Worm (Caenorhabditis elegans) whole organism, L2 larva: ENCODE results near the gene clec-80.
"Not testable (repeated sequence)": the region's sequence is repeated elsewhere in the genome, so short reads cannot be mapped to it uniquely, and the experiment has no call there.

Experiments used
- R02D3.7 ChIP-seq: fragments of 150-350 bp; optimal IDR thresholded peaks from 2 replicates; lab custom pipeline; 2014; ENCODE audit warnings: missing biosample characterization, missing genetic modification characterization
- ceh-16 ChIP-seq: fragments of 150-350 bp; optimal IDR thresholded peaks from 2 replicates; lab custom pipeline; 2014; ENCODE audit warnings: missing biosample characterization, missing genetic modification characterization
- crh-2 ChIP-seq: sonication (generic microtip); optimal IDR thresholded peaks from 2 replicates; lab custom pipeline; 2017; ENCODE audit warnings: missing biosample characterization, missing genetic modification characterization
- fos-1 ChIP-seq: fragments of 150-350 bp; optimal IDR thresholded peaks from 2 replicates; lab custom pipeline; 2014; ENCODE audit warnings: missing biosample characterization, missing genetic modification characterization
- lin-11 ChIP-seq: fragments of 150-350 bp; sonication (generic microtip); optimal IDR thresholded peaks from 2 replicates; lab custom pipeline; 2014; ENCODE audit warnings: missing biosample characterization, missing genetic modification characterization, inconsistent platforms, mixed read lengths
- lsy-2 ChIP-seq, 2 experiments: fragments of 150-350 bp in 1 of 2; sonication (generic microtip) in 1 of 2; optimal IDR thresholded peaks; 2 replicates each; lab custom pipeline; 2014 to 2017; ENCODE audit warnings: missing biosample characterization in 2 of 2, missing genetic modification characterization in 2 of 2
- nhr-12 ChIP-seq: fragments of 150-350 bp; optimal IDR thresholded peaks from 2 replicates; lab custom pipeline; 2014; ENCODE audit warnings: missing biosample characterization, missing genetic modification characterization
- nhr-21 ChIP-seq: fragments of 150-350 bp; optimal IDR thresholded peaks from 2 replicates; lab custom pipeline; 2014; ENCODE audit warnings: missing biosample characterization, missing genetic modification characterization
- skn-1 ChIP-seq: sonication (generic microtip); optimal IDR thresholded peaks from 2 replicates; lab custom pipeline; 2017; ENCODE audit warnings: missing biosample characterization, missing genetic modification characterization
- unc-39 ChIP-seq: fragments of 150-350 bp; optimal IDR thresholded peaks from 2 replicates; lab custom pipeline; 2014; ENCODE audit warnings: missing biosample characterization, missing genetic modification characterization
- unc-55 ChIP-seq: fragments of 150-350 bp; sonication (generic microtip); optimal IDR thresholded peaks from 3 replicates; lab custom pipeline; 2014; ENCODE audit warnings: missing biosample characterization, missing genetic modification reagents, missing genetic modification characterization

DNA sequence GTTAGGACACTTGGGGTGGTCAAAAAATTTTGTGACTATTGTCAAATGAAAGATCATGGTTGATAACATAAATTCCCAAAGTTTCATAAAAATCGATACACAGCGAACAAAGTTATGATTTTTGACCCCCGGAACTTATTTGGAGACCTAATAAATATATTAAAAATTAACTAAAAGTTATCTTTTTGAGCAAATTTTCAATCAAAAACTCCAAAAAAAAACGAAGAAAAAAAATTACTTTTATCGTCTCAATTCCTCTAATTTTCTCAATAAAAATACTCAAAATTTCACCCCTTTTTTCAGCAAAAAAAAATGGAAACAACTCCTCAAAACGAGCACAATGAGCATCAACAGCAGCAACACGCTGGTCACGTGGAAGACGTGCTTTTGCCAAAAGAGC lies 35.2 kb upstream of the clec-80 start, which contains the start of gene atln-1:
- not testable (repeated sequence) for TF ChIP-seq unc-55 (GFP tag; lab: Kevin White, UChicago); nhr-12 (tag; lab: Kevin White, UChicago); unc-39; R02D3.7; lsy-2 (tag; optimal IDR thresholded peaks at IDR 0.05; lab: Kevin White, UChicago); fos-1 (tag; lab: Kevin White, UChicago); lin-11; crh-2 (tag; lab: Kevin White, UChicago); ceh-16 (tag; lab: Kevin White, UChicago); skn-1 (tag; lab: Kevin White, UChicago); nhr-21 (tag; lab: Kevin White, UChicago)
